Worm (Caenorhabditis elegans): Measurements from ENCODE around the gene sre-9.

DNA sequence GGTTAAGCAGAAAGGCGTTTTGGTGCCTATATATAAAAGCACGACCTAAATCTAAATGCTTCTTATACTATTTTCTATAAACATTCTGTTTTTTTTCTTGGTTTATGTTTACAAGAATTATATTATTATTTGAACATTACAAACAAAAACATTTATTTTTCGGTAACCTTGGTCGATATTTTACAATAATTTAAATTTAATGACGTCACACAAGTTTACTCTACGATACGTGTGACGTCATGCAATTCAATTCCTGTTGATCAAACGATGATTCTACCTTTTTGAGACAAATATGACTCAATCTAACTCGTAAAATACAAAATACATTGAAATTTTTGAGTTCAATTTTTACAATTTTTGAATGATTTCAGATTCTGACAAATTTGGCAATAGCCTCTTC lies 1.3 kb downstream of the sre-9 start:
- TF ChIP-seq dao-5 (tag; optimal IDR thresholded peaks at IDR 0.05) (no peak), him-1 (tag; optimal IDR thresholded peaks at IDR 0.05) (no peak), W03F9.2 (tag; optimal IDR thresholded peaks at IDR 0.05) (no peak)
